Worm (Caenorhabditis elegans) whole organism, late embryonic: ENCODE measurements around the gene Y69H2.9.

Experiments used
- C38D4.7 ChIP-seq: fragments of 200-800 bp; sonication (Bioruptor generic); optimal IDR thresholded peaks from 2 replicates; lab custom pipeline; 2018; ENCODE audit warnings: mild to moderate bottlenecking, missing genetic modification characterization, moderate library complexity, missing compliant biosample characterization
- F13H6.1 ChIP-seq: sonication (generic microtip); optimal IDR thresholded peaks from 2 replicates; lab custom pipeline; 2016; ENCODE audit warnings: missing genetic modification characterization, missing compliant biosample characterization
- K02D7.2 ChIP-seq: sonication (generic microtip); optimal IDR thresholded peaks from 2 replicates; lab custom pipeline; 2017; ENCODE audit warnings: mild to moderate bottlenecking, missing genetic modification characterization, missing compliant biosample characterization
- K09A11.1 ChIP-seq: sonication (generic microtip); optimal IDR thresholded peaks from 2 replicates; lab custom pipeline; 2017; ENCODE audit warnings: antibody characterized with exemption, mild to moderate bottlenecking, missing genetic modification characterization, missing compliant biosample characterization; ENCODE audit not compliant: insufficient read depth
- Y22D7AL.16 ChIP-seq: sonication (generic microtip); optimal IDR thresholded peaks from 2 replicates; lab custom pipeline; 2016; ENCODE audit warnings: missing genetic modification characterization, missing compliant biosample characterization
- ceh-19 ChIP-seq: fragments of 200-800 bp; sonication (Bioruptor generic); optimal IDR thresholded peaks from 2 replicates; lab custom pipeline; 2018; ENCODE audit warnings: mild to moderate bottlenecking, missing genetic modification characterization, missing compliant biosample characterization
- ceh-24 ChIP-seq: sonication (generic microtip); optimal IDR thresholded peaks from 2 replicates; lab custom pipeline; 2016; ENCODE audit warnings: mild to moderate bottlenecking, missing genetic modification characterization, missing compliant biosample characterization
- ceh-31 ChIP-seq: sonication (generic microtip); optimal IDR thresholded peaks from 2 replicates; lab custom pipeline; 2016; ENCODE audit warnings: missing genetic modification characterization, missing compliant biosample characterization
- ceh-48 ChIP-seq: sonication (generic microtip); optimal IDR thresholded peaks from 2 replicates; lab custom pipeline; 2016; ENCODE audit warnings: missing genetic modification characterization, inconsistent platforms, missing compliant biosample characterization
- ceh-6 ChIP-seq: fragments of 200-800 bp; sonication (Bioruptor generic); optimal IDR thresholded peaks from 2 replicates; lab custom pipeline; 2018; ENCODE audit warnings: mild to moderate bottlenecking, missing genetic modification characterization, missing compliant biosample characterization
- ceh-9 ChIP-seq: sonication (generic microtip); optimal IDR thresholded peaks from 2 replicates; lab custom pipeline; 2016; ENCODE audit warnings: mild to moderate bottlenecking, missing genetic modification characterization, inconsistent platforms, missing compliant biosample characterization
- elt-2 ChIP-seq: sonication (generic microtip); optimal IDR thresholded peaks from 2 replicates; lab custom pipeline; 2016; ENCODE audit warnings: missing genetic modification reagents, missing genetic modification characterization, missing compliant biosample characterization
- elt-4 ChIP-seq: sonication (generic microtip); optimal IDR thresholded peaks from 2 replicates; lab custom pipeline; 2016; ENCODE audit warnings: missing genetic modification characterization, missing compliant biosample characterization
- ets-4 ChIP-seq: sonication (generic microtip); optimal IDR thresholded peaks from 2 replicates; lab custom pipeline; 2016; ENCODE audit warnings: missing genetic modification characterization, missing compliant biosample characterization
- fax-1 ChIP-seq: sonication (generic microtip); optimal IDR thresholded peaks from 2 replicates; lab custom pipeline; 2016; ENCODE audit warnings: missing genotype, missing genetic modification characterization, missing compliant biosample characterization
- fkh-10 ChIP-seq: fragments of 150-350 bp; optimal IDR thresholded peaks from 2 replicates; lab custom pipeline; 2014; ENCODE audit warnings: missing biosample characterization, missing genetic modification reagents, missing genetic modification characterization
- gmeb-2 ChIP-seq: sonication (generic microtip); optimal IDR thresholded peaks from 2 replicates; lab custom pipeline; 2016; ENCODE audit warnings: missing genetic modification characterization, inconsistent platforms, missing compliant biosample characterization
- hlh-13 ChIP-seq: fragments of 200-800 bp; sonication (Bioruptor generic); optimal IDR thresholded peaks from 2 replicates; lab custom pipeline; 2018; ENCODE audit warnings: mild to moderate bottlenecking, missing genetic modification characterization, missing compliant biosample characterization
- hlh-15 ChIP-seq: sonication (generic microtip); optimal IDR thresholded peaks from 2 replicates; lab custom pipeline; 2016; ENCODE audit warnings: missing genetic modification characterization, missing compliant biosample characterization
- hlh-30 ChIP-seq: sonication (generic microtip); optimal IDR thresholded peaks from 2 replicates; lab custom pipeline; 2017; ENCODE audit warnings: antibody characterized with exemption, missing genetic modification characterization, missing compliant biosample characterization; ENCODE audit not compliant: insufficient read depth
- lim-6 ChIP-seq: sonication (generic microtip); optimal IDR thresholded peaks from 2 replicates; lab custom pipeline; 2016; ENCODE audit warnings: missing genetic modification characterization, missing compliant biosample characterization
- lin-11 ChIP-seq: fragments of 200-800 bp; sonication (Bioruptor generic); optimal IDR thresholded peaks from 2 replicates; lab custom pipeline; 2018; ENCODE audit warnings: mild to moderate bottlenecking, missing genetic modification characterization, missing compliant biosample characterization
- madf-2 ChIP-seq: sonication (generic microtip); optimal IDR thresholded peaks from 2 replicates; lab custom pipeline; 2017; ENCODE audit warnings: missing genetic modification characterization, missing compliant biosample characterization
- pag-3 ChIP-seq: sonication (generic microtip); optimal IDR thresholded peaks from 2 replicates; lab custom pipeline; 2016; ENCODE audit warnings: missing compliant biosample characterization, missing genetic modification characterization, borderline replicate concordance
- pat-9 ChIP-seq: fragments of 200-800 bp; sonication (Bioruptor generic); optimal IDR thresholded peaks from 2 replicates; lab custom pipeline; 2018; ENCODE audit warnings: mild to moderate bottlenecking, missing genetic modification characterization, moderate library complexity, missing compliant biosample characterization
- pha-4 ChIP-seq: fragments of 150-350 bp; optimal IDR thresholded peaks from 2 replicates; lab custom pipeline; 2018; ENCODE audit warnings: missing biosample characterization, missing genetic modification reagents, missing genetic modification characterization
- pqm-1 ChIP-seq: sonication (generic microtip); optimal IDR thresholded peaks from 2 replicates; lab custom pipeline; 2016; ENCODE audit warnings: missing genetic modification characterization, missing compliant biosample characterization
- pros-1 ChIP-seq: fragments of 150-350 bp; optimal IDR thresholded peaks from 2 replicates; lab custom pipeline; 2014; ENCODE audit warnings: missing biosample characterization, missing genetic modification reagents, missing genetic modification characterization
- ref-2 ChIP-seq: sonication (generic microtip); optimal IDR thresholded peaks from 2 replicates; lab custom pipeline; 2016; ENCODE audit warnings: missing genetic modification characterization, missing compliant biosample characterization
- sox-2 ChIP-seq: fragments of 200-800 bp; sonication (Bioruptor generic); IDR thresholded peaks from 2 replicates; pipeline ENCODE4 v1.3.6; 2022; ENCODE audit warnings: missing genetic modification reagents, missing genetic modification characterization, missing compliant biosample characterization
- tbx-2 ChIP-seq: sonication (generic microtip); optimal IDR thresholded peaks from 2 replicates; lab custom pipeline; 2016; ENCODE audit warnings: missing genetic modification characterization, missing compliant biosample characterization
- ttx-3 ChIP-seq: sonication (generic microtip); optimal IDR thresholded peaks from 2 replicates; lab custom pipeline; 2016; ENCODE audit warnings: missing genetic modification reagents, missing genetic modification characterization, missing compliant biosample characterization
- unc-42 ChIP-seq: sonication (generic microtip); optimal IDR thresholded peaks from 2 replicates; lab custom pipeline; 2016; ENCODE audit warnings: missing genotype, missing genetic modification characterization, missing compliant biosample characterization
- unc-86 ChIP-seq: sonication (generic microtip); optimal IDR thresholded peaks from 2 replicates; lab custom pipeline; 2016; ENCODE audit warnings: missing genetic modification characterization, missing compliant biosample characterization
- zip-5 ChIP-seq: sonication (generic microtip); optimal IDR thresholded peaks from 2 replicates; lab custom pipeline; 2016; ENCODE audit warnings: missing genetic modification characterization, missing compliant biosample characterization

Y69H2.9 gene

DNA sequence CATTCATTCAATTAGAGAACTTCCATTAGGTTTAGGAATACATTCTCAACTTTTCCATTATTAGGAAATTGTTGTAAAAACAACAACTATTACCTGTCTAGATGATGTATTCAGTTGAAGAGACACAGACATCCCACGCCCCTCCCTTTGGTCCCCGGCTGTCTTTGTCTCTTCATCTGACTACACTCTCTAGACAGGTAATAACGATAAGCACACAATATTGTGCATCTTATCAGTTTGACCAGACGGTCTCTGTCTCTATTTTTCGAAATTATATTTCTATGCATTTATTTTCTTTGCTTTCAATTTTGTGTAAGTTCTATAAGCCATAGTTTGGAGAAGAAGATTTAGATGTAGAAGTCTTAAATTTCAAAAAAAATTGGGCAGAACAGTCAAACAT lies at the start of gene Y69H2.9:
Gene Y69H2.9 (plus strand): TSS at position 233 of the 400 bp plus-strand sequence.
- TF ChIP-seq elt-2 (tag; lab: Kevin White, UChicago) (peak; percentile 91), ceh-31 (tag; lab: Kevin White, UChicago) (no peak)
- TF ChIP-seq, all 69 proteins: peak for 1

DNA sequence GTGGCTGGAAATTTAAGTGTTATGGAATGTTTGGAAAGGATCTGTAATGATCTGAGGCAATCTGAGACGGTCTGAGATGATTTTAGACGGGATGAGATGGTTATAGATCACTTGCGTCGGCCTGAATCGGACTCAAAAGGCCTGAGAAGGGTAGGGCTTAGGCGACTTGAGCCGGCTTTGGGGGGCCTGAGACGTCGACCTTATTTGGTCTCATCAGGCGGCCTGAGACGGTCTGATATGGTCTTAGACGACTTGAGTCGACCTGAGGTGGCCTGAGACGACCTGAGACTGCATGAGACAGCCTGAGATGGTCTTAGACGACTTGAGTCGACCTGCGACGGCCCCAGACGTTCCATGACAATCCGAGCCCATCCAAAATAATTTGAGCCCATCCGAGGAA lies 45.0 kb upstream of the Y69H2.9 start:
- TF ChIP-seq ceh-24 = no peak
- no peak for TF ChIP-seq hlh-15 (tag; lab: Kevin White, UChicago)
- no peak for TF ChIP-seq elt-4 (tag; lab: Kevin White, UChicago)
- no peak for TF ChIP-seq ceh-9 (tag; lab: Kevin White, UChicago)
- no peak for TF ChIP-seq K02D7.2 (tag; lab: Kevin White, UChicago)
- no peak for TF ChIP-seq Y22D7AL.16
- TF ChIP-seq ets-4 (tag; lab: Kevin White, UChicago) = no peak
- no peak for TF ChIP-seq hlh-30

DNA sequence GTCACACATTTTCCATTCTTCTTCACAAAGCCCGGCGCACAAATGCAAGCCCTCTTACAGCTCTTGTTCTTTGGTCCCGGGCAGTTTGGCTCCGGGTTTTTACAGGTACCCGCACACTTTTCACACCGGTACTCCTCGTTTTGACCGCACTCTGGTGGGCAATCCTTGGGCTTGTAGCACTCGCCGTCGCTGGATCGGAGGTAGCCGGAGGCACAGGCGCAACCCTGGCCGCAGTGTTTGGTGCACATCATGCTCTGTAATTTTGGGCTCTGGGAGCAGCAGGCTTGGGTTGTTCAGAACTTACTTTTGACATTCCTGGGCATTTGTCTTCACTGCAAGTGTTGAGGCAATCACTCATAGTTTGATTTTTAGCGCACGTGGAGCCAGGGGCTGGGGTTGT lies 43.9 kb upstream of the Y69H2.9 start:
- TF ChIP-seq ceh-31 (tag; lab: Kevin White, UChicago) (no peak), lin-11 (tag; lab: Kevin White, UChicago) (no peak), Y22D7AL.16 (no peak), fkh-10 (GFP tag; lab: Kevin White, UChicago) (no peak), unc-42 (tag; lab: Kevin White, UChicago) (no peak), pros-1 (tag; lab: Kevin White, UChicago) (no peak), F13H6.1 (tag; lab: Kevin White, UChicago) (no peak), hlh-30 (no peak), sox-2 (GFP tag; lab: Robert Waterston, UW) (no peak), ref-2 (tag; lab: Kevin White, UChicago) (no peak), ceh-48 (tag; lab: Kevin White, UChicago) (no peak), ceh-9 (tag; lab: Kevin White, UChicago) (no peak)

DNA sequence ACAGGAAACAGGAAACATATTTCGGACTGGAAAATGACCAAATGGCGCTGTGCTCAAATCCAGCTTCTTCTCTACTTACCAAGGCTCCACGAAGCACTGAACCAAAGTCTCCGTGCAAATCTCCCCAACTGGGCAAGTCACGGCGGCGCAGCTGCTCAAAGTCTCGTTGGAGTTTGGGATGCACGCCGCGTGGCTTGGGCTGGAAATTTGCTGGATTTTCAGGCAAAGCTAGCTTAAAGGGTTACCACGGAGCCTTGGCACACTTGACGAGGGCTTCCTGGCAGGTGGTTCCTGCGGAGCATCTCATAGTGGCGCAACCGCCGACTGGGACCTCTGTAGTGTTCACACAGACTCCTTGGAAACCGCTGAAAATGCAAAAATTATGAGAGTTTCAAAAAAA lies 42.4 kb upstream of the Y69H2.9 start:
- TF ChIP-seq ceh-19 (GFP tag; lab: Kevin White, UChicago) (no peak), elt-4 (tag; lab: Kevin White, UChicago) (no peak), ceh-6 (GFP tag; lab: Kevin White, UChicago) (no peak), hlh-30 (no peak), pha-4 (no peak), C38D4.7 (GFP tag; lab: Kevin White, UChicago) (no peak), ref-2 (tag; lab: Kevin White, UChicago) (no peak)
- TF ChIP-seq, all 69 proteins: peak for 0

DNA sequence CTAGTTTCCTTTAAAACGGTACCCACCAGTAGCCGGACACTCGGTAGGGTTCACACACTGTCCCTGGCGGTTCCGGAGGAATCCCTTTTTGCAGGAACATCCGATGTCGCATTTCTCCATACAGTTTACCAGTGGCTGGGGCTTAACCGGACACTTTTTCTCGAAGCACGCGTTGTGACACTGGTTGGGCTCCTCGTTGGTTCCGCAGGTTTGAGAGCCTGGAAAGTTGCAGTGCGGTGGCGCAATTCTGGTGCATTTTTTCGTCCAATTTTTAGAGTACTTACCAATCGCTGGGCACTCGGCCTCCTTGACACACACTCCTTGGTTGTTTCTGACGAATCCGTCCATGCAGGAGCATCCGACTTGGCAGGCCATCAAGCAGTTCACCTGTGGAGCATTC lies 39.0 kb upstream of the Y69H2.9 start:
- TF ChIP-seq ttx-3 (no peak), madf-2 (tag; lab: Kevin White, UChicago) (no peak)

DNA sequence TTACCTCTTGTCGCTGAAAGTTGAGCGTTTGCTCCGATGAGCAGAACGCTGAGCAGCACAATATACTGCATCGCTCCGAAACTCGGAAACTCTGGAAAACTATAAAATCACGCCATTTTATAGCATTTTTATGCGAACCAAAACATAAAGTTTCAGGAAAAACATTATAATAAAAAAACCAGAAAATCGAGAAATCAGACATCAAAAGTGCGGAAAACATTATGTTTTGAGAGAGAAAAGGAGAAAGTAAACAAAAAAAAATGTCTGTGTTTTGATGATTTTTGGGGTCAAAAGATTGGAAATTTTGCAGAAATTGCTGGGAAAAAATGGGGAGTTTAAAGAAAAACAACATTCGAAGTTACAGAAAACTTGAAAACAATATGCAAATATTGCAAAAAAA lies 37.3 kb upstream of the Y69H2.9 start, which contains the start of gene Y69H2.3:
Gene Y69H2.3 (minus strand): TSS at position 101 of the 400 bp plus-strand sequence.
- no peak for TF ChIP-seq lim-6
- TF ChIP-seq pat-9 (tag; lab: Kevin White, UChicago) = no peak
- no peak for TF ChIP-seq pag-3 (tag; lab: Kevin White, UChicago)
- TF ChIP-seq hlh-13 (GFP tag; lab: Kevin White, UChicago) = no peak
- TF ChIP-seq unc-86 (tag; lab: Kevin White, UChicago) = no peak
- no peak for TF ChIP-seq madf-2 (tag; lab: Kevin White, UChicago)
- TF ChIP-seq pqm-1 = no peak
- TF ChIP-seq tbx-2 (tag; lab: Kevin White, UChicago) = no peak
- no peak for TF ChIP-seq K09A11.1
- no peak for TF ChIP-seq zip-5
- TF ChIP-seq gmeb-2 (tag; lab: Kevin White, UChicago) = no peak
- TF ChIP-seq elt-2 (tag; lab: Kevin White, UChicago) = no peak
- no peak for TF ChIP-seq fax-1
- no peak for TF ChIP-seq ets-4 (tag; lab: Kevin White, UChicago)
